Worm (Caenorhabditis elegans): Measurements from ENCODE around the gene nhr-57.

DNA sequence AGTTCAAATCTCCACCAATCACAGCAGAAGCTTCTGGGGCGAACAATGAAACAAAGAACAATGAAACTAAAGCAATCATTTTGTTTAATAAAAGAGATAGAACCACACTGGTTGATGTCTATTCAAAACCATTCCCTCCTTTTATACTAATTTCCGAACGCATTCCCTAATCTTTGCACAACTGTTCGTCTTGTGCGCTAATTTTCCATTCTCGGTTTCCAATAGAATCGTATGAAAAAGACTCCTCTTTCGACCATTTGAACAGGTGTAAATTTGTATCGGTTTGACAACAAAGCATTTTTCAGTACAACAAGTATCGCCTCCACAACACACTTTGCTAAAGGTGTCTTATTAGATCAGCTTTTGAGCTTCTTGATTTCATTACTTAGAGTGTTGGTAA lies 15.6 kb upstream of the nhr-57 start, which contains the start of gene T05B4.8:
- TF ChIP-seq pes-1 (GFP tag; IDR thresholded peaks at IDR 0.05) (no peak), hmbx-1 (tag; optimal IDR thresholded peaks at IDR 0.05) (no peak), ama-1 (optimal IDR thresholded peaks at IDR 0.05) (no peak)
